Fruit fly (Drosophila melanogaster) whole organism, adult: ENCODE results near the gene CG42521.

Experiments
- CG11617 ChIP-seq: fragments of 200-800 bp; sonication (Bioruptor generic); optimal IDR thresholded peaks from 2 replicates; lab custom pipeline; 2017; ENCODE audit warnings: mild to moderate bottlenecking, missing biosample characterization, missing genetic modification reagents, missing genetic modification characterization
- CG12768 ChIP-seq: fragments of 200-800 bp; sonication (Bioruptor generic); optimal IDR thresholded peaks from 2 replicates; lab custom pipeline; 2017; ENCODE audit warnings: missing biosample characterization, missing genetic modification characterization, mild to moderate bottlenecking, moderate library complexity, missing genetic modification reagents
- CG14711 ChIP-seq: fragments of 200-800 bp; sonication (Bioruptor generic); optimal IDR thresholded peaks from 2 replicates; lab custom pipeline; 2018; ENCODE audit warnings: missing biosample characterization, mild to moderate bottlenecking, missing genetic modification characterization, moderate library complexity
- CG1620 ChIP-seq: fragments of 200-800 bp; sonication (Bioruptor generic); optimal IDR thresholded peaks from 2 replicates; lab custom pipeline; 2016; ENCODE audit warnings: missing biosample characterization, missing genetic modification characterization
- CG5204 ChIP-seq: fragments of 200-800 bp; sonication (Bioruptor generic); optimal IDR thresholded peaks from 2 replicates; lab custom pipeline; 2016; ENCODE audit warnings: missing biosample characterization, missing genetic modification characterization
- CG7045 ChIP-seq: fragments of 200-800 bp; sonication (Bioruptor generic); optimal IDR thresholded peaks from 2 replicates; lab custom pipeline; 2017; ENCODE audit warnings: missing biosample characterization, mild to moderate bottlenecking, missing genetic modification characterization
- Hr96 ChIP-seq: fragments of 200-800 bp; sonication (Bioruptor generic); optimal IDR thresholded peaks from 2 replicates; lab custom pipeline; 2016; ENCODE audit warnings: missing biosample characterization, missing genetic modification characterization
- Mnt ChIP-seq: fragments of 200-800 bp; sonication (Bioruptor generic); optimal IDR thresholded peaks from 2 replicates; lab custom pipeline; 2016; ENCODE audit warnings: missing biosample characterization, mild to moderate bottlenecking, missing genetic modification characterization
- kay ChIP-seq: fragments of 200-800 bp; sonication (Bioruptor generic); peaks from one replicate; lab custom pipeline; 2016; ENCODE audit warnings: missing biosample characterization, missing genetic modification characterization, borderline replicate concordance
- ovo ChIP-seq: fragments of 200-800 bp; sonication (Bioruptor generic); optimal IDR thresholded peaks from 2 replicates; lab custom pipeline; 2016; ENCODE audit warnings: missing biosample characterization, missing genetic modification characterization
- tj ChIP-seq: fragments of 200-800 bp; sonication (Bioruptor generic); optimal IDR thresholded peaks from 3 replicates; lab custom pipeline; 2017; ENCODE audit warnings: missing biosample characterization, mild to moderate bottlenecking, missing genetic modification characterization, moderate library complexity

- TF ChIP-seq Mnt (GFP tag; lab: Kevin White, UChicago) (no peak), CG11617 (GFP tag; lab: Kevin White, UChicago) (no peak), CG14711 (no peak), CG1620 (no peak), kay (GFP tag; lab: Kevin White, UChicago) (no peak), CG12768 (GFP tag; lab: Kevin White, UChicago) (no peak), CG5204 (GFP tag; lab: Kevin White, UChicago) (no peak), Hr96 (no peak), CG7045 (GFP tag; lab: Kevin White, UChicago) (no peak), tj (GFP tag; lab: Kevin White, UChicago) (no peak), ovo (no peak)
These were observed 2.1 kb upstream of the CG42521 start, which contains the start of gene CG43127 for dm6 chr3L:10625499-10625898.
